Fruit fly (Drosophila melanogaster) whole organism, embryonic: ENCODE data around the gene msd1.

Source experiments
- Adf1 ChIP-seq: fragments of 200-800 bp; sonication (Bioruptor generic); IDR thresholded peaks from 2 replicates; pipeline ENCODE4 v1.3.6; 2022; ENCODE audit warnings: missing biosample characterization, missing genetic modification characterization
- Atf-2 ChIP-seq: fragments of 200-800 bp; sonication (Bioruptor generic); optimal IDR thresholded peaks from 2 replicates; lab custom pipeline; 2016; ENCODE audit warnings: missing biosample characterization, missing genetic modification characterization
- BEAF-32 ChIP-seq: fragments of 200-800 bp; sonication (Bioruptor generic); optimal IDR thresholded peaks from 3 replicates; lab custom pipeline; 2017; ENCODE audit warnings: missing biosample characterization, missing genetic modification characterization, mild to moderate bottlenecking, moderate library complexity, missing genetic modification reagents
- CG10565 ChIP-seq: fragments of 200-800 bp; sonication (Bioruptor generic); optimal IDR thresholded peaks from 3 replicates; lab custom pipeline; 2016; ENCODE audit warnings: missing biosample characterization, mild to moderate bottlenecking, missing genetic modification characterization
- CG10654 ChIP-seq: fragments of 200-800 bp; sonication (Bioruptor generic); optimal IDR thresholded peaks from 2 replicates; lab custom pipeline; 2016; ENCODE audit warnings: missing biosample characterization, missing genetic modification characterization
- CG11093 ChIP-seq: fragments of 200-800 bp; sonication (Bioruptor generic); IDR thresholded peaks from 3 replicates; pipeline ENCODE4 v1.3.6; 2022; ENCODE audit warnings: missing biosample characterization, missing genetic modification characterization
- CG11695 ChIP-seq: fragments of 200-800 bp; sonication (Bioruptor generic); IDR thresholded peaks from 3 replicates; pipeline ENCODE4 v1.3.6; 2022; ENCODE audit warnings: missing biosample characterization, missing genetic modification characterization
- CG12071 ChIP-seq: fragments of 200-800 bp; sonication (Bioruptor generic); optimal IDR thresholded peaks from 3 replicates; lab custom pipeline; 2018; ENCODE audit warnings: missing biosample characterization, mild to moderate bottlenecking, missing genetic modification characterization
- CG12942 ChIP-seq: fragments of 200-800 bp; sonication (Bioruptor generic); optimal IDR thresholded peaks from 3 replicates; lab custom pipeline; 2016; ENCODE audit warnings: missing biosample characterization, missing genetic modification characterization
- CG17385 ChIP-seq: fragments of 200-800 bp; sonication (Bioruptor generic); optimal IDR thresholded peaks from 3 replicates; lab custom pipeline; 2018; ENCODE audit warnings: missing biosample characterization, mild to moderate bottlenecking, missing genetic modification characterization
- CG17912 ChIP-seq: fragments of 200-800 bp; sonication (Bioruptor generic); optimal IDR thresholded peaks from 2 replicates; lab custom pipeline; 2018; ENCODE audit warnings: missing biosample characterization, mild to moderate bottlenecking, missing genetic modification characterization
- CG30431 ChIP-seq: fragments of 200-800 bp; sonication (Bioruptor generic); optimal IDR thresholded peaks from 2 replicates; lab custom pipeline; 2017; ENCODE audit warnings: missing biosample characterization, missing genetic modification characterization
- CG3281 ChIP-seq: fragments of 200-800 bp; sonication (Bioruptor generic); optimal IDR thresholded peaks from 3 replicates; lab custom pipeline; 2017; ENCODE audit warnings: missing biosample characterization, mild to moderate bottlenecking, missing genetic modification characterization
- CG34224 ChIP-seq: fragments of 200-800 bp; sonication (Bioruptor generic); IDR thresholded peaks from 3 replicates; pipeline ENCODE4 v1.3.6; 2022; ENCODE audit warnings: missing biosample characterization, missing genetic modification characterization; ENCODE audit not compliant: partially characterized antibody
- CG3838 ChIP-seq: fragments of 200-800 bp; sonication (Bioruptor generic); optimal IDR thresholded peaks from 3 replicates; lab custom pipeline; 2016; ENCODE audit warnings: missing biosample characterization, missing genetic modification characterization
- CG4617 ChIP-seq: fragments of 200-800 bp; sonication (Bioruptor generic); optimal IDR thresholded peaks from 3 replicates; lab custom pipeline; 2016; ENCODE audit warnings: missing biosample characterization, missing genetic modification characterization, borderline replicate concordance
- CG5245 ChIP-seq: fragments of 200-800 bp; sonication (Bioruptor generic); optimal IDR thresholded peaks from 3 replicates; lab custom pipeline; 2016; ENCODE audit warnings: missing biosample characterization, missing genetic modification characterization
- CG7963 ChIP-seq: fragments of 200-800 bp; sonication (Bioruptor generic); IDR thresholded peaks from 3 replicates; pipeline ENCODE4 v1.3.6; 2022; ENCODE audit warnings: missing biosample characterization, missing genetic modification characterization; ENCODE audit not compliant: partially characterized antibody
- CG9609 ChIP-seq: fragments of 200-800 bp; sonication (Bioruptor generic); optimal IDR thresholded peaks from 3 replicates; lab custom pipeline; 2016; ENCODE audit warnings: missing biosample characterization, missing genetic modification characterization
- CG9876 ChIP-seq: fragments of 200-800 bp; sonication (Bioruptor generic); optimal IDR thresholded peaks from 2 replicates; lab custom pipeline; 2016; ENCODE audit warnings: missing biosample characterization, missing genetic modification characterization
- Doc2 ChIP-seq: fragments of 200-800 bp; sonication (Bioruptor generic); IDR thresholded peaks from 2 replicates; pipeline ENCODE4 v1.3.6; 2022; ENCODE audit warnings: missing biosample characterization, missing genetic modification characterization
- Ets65A ChIP-seq: fragments of 200-800 bp; sonication (Bioruptor generic); peaks from one replicate; lab custom pipeline; 2016; ENCODE audit warnings: missing biosample characterization, missing genetic modification characterization
- H2.0 ChIP-seq: fragments of 200-800 bp; sonication (Bioruptor generic); IDR thresholded peaks from 2 replicates; pipeline ENCODE4 v1.3.6; 2022; ENCODE audit warnings: missing biosample characterization, missing genetic modification characterization
- HHEX ChIP-seq: fragments of 200-800 bp; sonication (Bioruptor generic); optimal IDR thresholded peaks from 3 replicates; lab custom pipeline; 2017; ENCODE audit warnings: missing biosample characterization, mild to moderate bottlenecking, missing genetic modification characterization, missing genetic modification reagents
- HLH4C ChIP-seq: fragments of 200-800 bp; sonication (Bioruptor generic); IDR thresholded peaks from 3 replicates; pipeline ENCODE4 v1.3.6; 2022; ENCODE audit warnings: missing biosample characterization, missing genetic modification characterization; ENCODE audit not compliant: partially characterized antibody
- Hmr ChIP-seq: fragments of 200-800 bp; sonication (Bioruptor generic); optimal IDR thresholded peaks from 3 replicates; lab custom pipeline; 2017; ENCODE audit warnings: mild to moderate bottlenecking, missing biosample characterization, missing genetic modification reagents, missing genetic modification characterization
- Hr51 ChIP-seq, 2 experiments: fragments of 200-800 bp; sonication (Bioruptor generic); optimal IDR thresholded peaks; 2 replicates in 1 of 2; 3 replicates in 1 of 2; lab custom pipeline; 2016 to 2018; ENCODE audit warnings: missing biosample characterization in 2 of 2, missing genetic modification characterization in 2 of 2, mild to moderate bottlenecking in 1 of 2, moderate library complexity in 1 of 2
- Lhr ChIP-seq: fragments of 200-800 bp; sonication (Bioruptor generic); optimal IDR thresholded peaks from 3 replicates; lab custom pipeline; 2017; ENCODE audit warnings: mild to moderate bottlenecking, missing biosample characterization, missing genetic modification reagents, missing genetic modification characterization
- NK7.1 ChIP-seq: fragments of 200-800 bp; sonication (Bioruptor generic); optimal IDR thresholded peaks from 3 replicates; lab custom pipeline; 2016; ENCODE audit warnings: missing biosample characterization, missing genetic modification characterization
- Neu2 ChIP-seq: fragments of 200-800 bp; sonication (Bioruptor generic); optimal IDR thresholded peaks from 3 replicates; lab custom pipeline; 2016; ENCODE audit warnings: missing biosample characterization, missing genetic modification characterization, borderline replicate concordance
- Tbp ChIP-seq: fragments of >200 bp; optimal IDR thresholded peaks from 2 replicates; lab custom pipeline; 2018; ENCODE audit warnings: missing biosample characterization, missing genetic modification characterization
- cad ChIP-seq: fragments of >200 bp; optimal IDR thresholded peaks from 2 replicates; lab custom pipeline; 2017; ENCODE audit warnings: missing biosample characterization, missing genetic modification characterization
- cato ChIP-seq: fragments of 200-800 bp; sonication (Bioruptor generic); optimal IDR thresholded peaks from 2 replicates; lab custom pipeline; 2016; ENCODE audit warnings: missing biosample characterization, missing genetic modification characterization, borderline replicate concordance
- en ChIP-seq: fragments of 200-800 bp; sonication (Bioruptor generic); optimal IDR thresholded peaks from 2 replicates; lab custom pipeline; 2016; ENCODE audit warnings: missing biosample characterization, missing genetic modification characterization
- gsb ChIP-seq: fragments of 200-800 bp; sonication (Bioruptor generic); IDR thresholded peaks from 2 replicates; pipeline ENCODE4 v1.3.6; 2022; ENCODE audit warnings: missing biosample characterization, missing genetic modification characterization
- hbn ChIP-seq: fragments of 200-800 bp; sonication (Bioruptor generic); IDR thresholded peaks from 2 replicates; pipeline ENCODE4 v1.3.6; 2022; ENCODE audit warnings: missing biosample characterization, missing genetic modification characterization; ENCODE audit not compliant: partially characterized antibody
- insv ChIP-seq, 2 experiments: fragments of 200-800 bp; sonication (Bioruptor generic); optimal IDR thresholded peaks; 3 replicates each; lab custom pipeline; 2016 to 2018; ENCODE audit warnings: missing biosample characterization in 2 of 2, missing genetic modification characterization in 2 of 2
- jumu ChIP-seq: fragments of 200-800 bp; sonication (Bioruptor generic); optimal IDR thresholded peaks from 3 replicates; lab custom pipeline; 2016; ENCODE audit warnings: missing biosample characterization, missing genetic modification characterization
- maf-S ChIP-seq: fragments of 200-800 bp; sonication (Bioruptor generic); optimal IDR thresholded peaks from 2 replicates; lab custom pipeline; 2016; ENCODE audit warnings: missing biosample characterization, missing genetic modification characterization
- pb ChIP-seq: fragments of 200-800 bp; sonication (Bioruptor generic); optimal IDR thresholded peaks from 3 replicates; lab custom pipeline; 2016; ENCODE audit warnings: missing biosample characterization, missing genetic modification characterization
- pita ChIP-seq: fragments of 200-800 bp; sonication (Bioruptor generic); optimal IDR thresholded peaks from 2 replicates; lab custom pipeline; 2017; ENCODE audit warnings: missing biosample characterization, mild to moderate bottlenecking, missing genetic modification characterization
- repo ChIP-seq: fragments of 200-800 bp; sonication (Bioruptor generic); optimal IDR thresholded peaks from 2 replicates; lab custom pipeline; 2016; ENCODE audit warnings: missing biosample characterization, missing genetic modification characterization
- sc ChIP-seq, 3 experiments: fragments of >200 bp in 2 of 3; fragments of 200-800 bp in 1 of 3; sonication (Bioruptor generic) in 1 of 3; optimal IDR thresholded peaks; 2 replicates in 2 of 3; 3 replicates in 1 of 3; lab custom pipeline; 2017; ENCODE audit warnings: mild to moderate bottlenecking in 1 of 3, missing biosample characterization in 1 of 3, missing genetic modification characterization in 1 of 3, missing genetic modification reagents in 1 of 3
- schlank ChIP-seq: fragments of 200-800 bp; sonication (Bioruptor generic); optimal IDR thresholded peaks from 2 replicates; lab custom pipeline; 2018; ENCODE audit warnings: missing biosample characterization, mild to moderate bottlenecking, missing genetic modification characterization
- sima ChIP-seq: fragments of 200-800 bp; sonication (Bioruptor generic); optimal IDR thresholded peaks from 2 replicates; lab custom pipeline; 2016; ENCODE audit warnings: missing biosample characterization, missing genetic modification characterization
- so ChIP-seq: fragments of 200-800 bp; sonication (Bioruptor generic); IDR thresholded peaks from 3 replicates; pipeline ENCODE4 v1.3.6; 2022; ENCODE audit warnings: missing biosample characterization, missing genetic modification characterization
- tup ChIP-seq: fragments of 200-800 bp; sonication (Bioruptor generic); optimal IDR thresholded peaks from 2 replicates; lab custom pipeline; 2016; ENCODE audit warnings: missing biosample characterization, mild to moderate bottlenecking, missing genetic modification characterization, moderate library complexity
- unpg ChIP-seq: fragments of 200-800 bp; sonication (Bioruptor generic); optimal IDR thresholded peaks from 3 replicates; lab custom pipeline; 2018; ENCODE audit warnings: missing biosample characterization, mild to moderate bottlenecking, missing genetic modification characterization, moderate library complexity
- wek ChIP-seq: fragments of 200-800 bp; sonication (Bioruptor generic); optimal IDR thresholded peaks from 3 replicates; lab custom pipeline; 2018; ENCODE audit warnings: missing biosample characterization, mild to moderate bottlenecking, missing genetic modification characterization, moderate library complexity
- zen ChIP-seq: fragments of 200-800 bp; sonication (Bioruptor generic); optimal IDR thresholded peaks from 3 replicates; lab custom pipeline; 2018; ENCODE audit warnings: missing biosample characterization, mild to moderate bottlenecking, missing genetic modification characterization, moderate library complexity

The msd1 gene

DNA sequence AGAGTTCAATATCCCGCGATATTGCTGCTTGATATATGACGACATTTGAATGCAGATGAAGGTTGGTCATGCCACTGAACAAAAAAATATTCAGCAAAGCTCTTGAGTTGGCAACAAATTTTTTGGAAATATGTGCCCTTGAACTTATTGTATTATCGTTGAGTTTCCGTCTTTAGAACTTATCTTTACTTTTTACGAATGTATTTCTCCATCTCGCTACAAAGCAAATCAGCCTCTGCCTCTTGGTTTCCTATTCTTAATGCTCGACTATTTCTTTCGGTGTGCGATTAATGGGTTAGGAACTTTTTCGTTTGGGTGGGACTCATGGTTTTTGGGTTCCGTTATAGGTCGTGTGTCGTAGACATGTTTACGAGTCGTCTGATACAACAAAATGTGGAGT is 8.4 kb upstream of the msd1 start (continued):
- peak; percentile 13 for TF ChIP-seq CG4617 (GFP tag; lab: Kevin White, UChicago)
- TF ChIP-seq CG12942 = peak; percentile 6
- no peak for TF ChIP-seq CG10565 (GFP tag; lab: Kevin White, UChicago)
- TF ChIP-seq CG17912 (GFP tag; lab: Kevin White, UChicago) = no peak
- peak in 1 of 2 experiments; percentile 59 for TF ChIP-seq Hr51 (GFP tag; optimal IDR thresholded peaks at IDR 0.05; lab: Kevin White, UChicago)
- TF ChIP-seq CG30431 (GFP tag; lab: Kevin White, UChicago) = peak; percentile 68
- no peak for TF ChIP-seq insv (GFP tag; optimal IDR thresholded peaks at IDR 0.05; lab: Kevin White, UChicago)
- TF ChIP-seq cato = peak; percentile 38
- peak; percentile 13 for TF ChIP-seq CG12071 (GFP tag; lab: Kevin White, UChicago)
- peak; percentile 49 for TF ChIP-seq Lhr (GFP tag; lab: Kevin White, UChicago)
- TF ChIP-seq CG11695 (GFP tag; lab: Robert Waterston, UW) = 0 out of 3 replicates have a peak, but pooled peaks have one; percentile 51
- TF ChIP-seq Ets65A (GFP tag; lab: Kevin White, UChicago) = peak; percentile 94
- peak; percentile 57 for TF ChIP-seq Atf-2 (GFP tag; lab: Kevin White, UChicago)
- TF ChIP-seq CG3838 = peak; percentile 18
- TF ChIP-seq pita (GFP tag; lab: Kevin White, UChicago) = no peak
- TF ChIP-seq jumu (GFP tag; lab: Kevin White, UChicago) = peak; percentile 72
- TF ChIP-seq HLH4C (GFP tag; lab: Robert Waterston, UW) = no peak
- peak; percentile 30 for TF ChIP-seq CG9876 (GFP tag; lab: Kevin White, UChicago)
- no peak for TF ChIP-seq maf-S
- TF ChIP-seq Hmr = no peak
- peak; percentile 25 for TF ChIP-seq HHEX (GFP tag; lab: Kevin White, UChicago)
- peak; percentile 73 for TF ChIP-seq CG17385 (GFP tag; lab: Kevin White, UChicago)
- peak; percentile 51 for TF ChIP-seq en (GFP tag; lab: Kevin White, UChicago)
- TF ChIP-seq Neu2 (GFP tag; lab: Kevin White, UChicago) = no peak
- TF ChIP-seq schlank = no peak
- no peak for TF ChIP-seq repo (GFP tag; lab: Kevin White, UChicago)
- TF ChIP-seq gsb (GFP tag; lab: Robert Waterston, UW) = no peak
- TF ChIP-seq CG9609 (GFP tag; lab: Kevin White, UChicago) = peak; percentile 58
- 0 out of 3 replicates have a peak, but pooled peaks have one; percentile 40 for TF ChIP-seq CG11093 (GFP tag; lab: Robert Waterston, UW)
- TF ChIP-seq pb (GFP tag; lab: Kevin White, UChicago) = peak; percentile 51
- peak; percentile 49 for TF ChIP-seq CG10654
- TF ChIP-seq tup (GFP tag; lab: Kevin White, UChicago) = no peak
- no peak for TF ChIP-seq CG34224 (GFP tag; lab: Robert Waterston, UW)
- TF ChIP-seq CG3281 = no peak
- peak; percentile 4 for TF ChIP-seq NK7.1
- no peak for TF ChIP-seq Tbp (GFP tag; lab: Kevin White, UChicago)
- peak; percentile 46 for TF ChIP-seq zen (tag; lab: Kevin White, UChicago)
- TF ChIP-seq BEAF-32 (GFP tag; lab: Kevin White, UChicago) = no peak
- no peak for TF ChIP-seq hbn
- no peak for TF ChIP-seq Doc2 (GFP tag; lab: Robert Waterston, UW)
- TF ChIP-seq wek (GFP tag; lab: Kevin White, UChicago) = no peak
- peak; percentile 64 for TF ChIP-seq CG5245 (GFP tag; lab: Kevin White, UChicago)
- TF ChIP-seq H2.0 (GFP tag; lab: Robert Waterston, UW) = peak; percentile 68
- TF ChIP-seq Adf1 (GFP tag; lab: Robert Waterston, UW) = no peak
- TF ChIP-seq CG7963 (GFP tag; lab: Robert Waterston, UW) = no peak
- TF ChIP-seq sima (GFP tag; lab: Kevin White, UChicago) = no peak
- TF ChIP-seq sc (optimal IDR thresholded peaks at IDR 0.05; lab: Kevin White, UChicago) = no peak
- TF ChIP-seq sc (GFP tag; optimal IDR thresholded peaks at IDR 0.05; lab: Kevin White, UChicago) = peak; percentile 82
- TF ChIP-seq cad (GFP tag; lab: Kevin White, UChicago) = no peak
- TF ChIP-seq so (GFP tag; lab: Robert Waterston, UW) = 0 out of 3 replicates have a peak, but pooled peaks have one; percentile 45
- peak; percentile 77 for TF ChIP-seq unpg (GFP tag; lab: Kevin White, UChicago)
